Worm (Caenorhabditis elegans) whole organism, L4 larva: ENCODE measurements around the gene T04F3.1.

Source experiments
- ZK546.5 ChIP-seq, 2 experiments: sonication (generic microtip); optimal IDR thresholded peaks; 2 replicates each; lab custom pipeline; 2017; ENCODE audit warnings: missing biosample characterization in 2 of 2, missing genetic modification characterization in 2 of 2
- egl-27 ChIP-seq: sonication (generic microtip); optimal IDR thresholded peaks from 3 replicates; lab custom pipeline; 2017; ENCODE audit warnings: missing biosample characterization, missing genetic modification reagents, missing genetic modification characterization
- gei-8 ChIP-seq: fragments of 200-800 bp; sonication (Bioruptor generic); optimal IDR thresholded peaks from 2 replicates; lab custom pipeline; 2018; ENCODE audit warnings: mild to moderate bottlenecking, missing genetic modification characterization, missing compliant biosample characterization
- nhr-11 ChIP-seq: fragments of 150-350 bp; optimal IDR thresholded peaks from 2 replicates; lab custom pipeline; 2014; ENCODE audit warnings: missing biosample characterization, missing genetic modification characterization
- pha-4 ChIP-seq, 2 experiments: fragments of 150-350 bp in 1 of 2; fragments of 200-800 bp in 1 of 2; sonication (Bioruptor generic) in 1 of 2; IDR thresholded peaks in 1 of 2; optimal IDR thresholded peaks in 1 of 2; 2 replicates each; pipeline versions ENCODE4 v1.3.6 to Lab custom; 2014 to 2022; ENCODE audit warnings: missing genetic modification characterization in 2 of 2, missing genetic modification reagents in 2 of 2, missing biosample characterization in 1 of 2, missing compliant biosample characterization in 1 of 2
- rbr-2 ChIP-seq: sonication (generic microtip); optimal IDR thresholded peaks from 2 replicates; lab custom pipeline; 2016; ENCODE audit warnings: missing genotype, missing genetic modification characterization, missing compliant biosample characterization

DNA sequence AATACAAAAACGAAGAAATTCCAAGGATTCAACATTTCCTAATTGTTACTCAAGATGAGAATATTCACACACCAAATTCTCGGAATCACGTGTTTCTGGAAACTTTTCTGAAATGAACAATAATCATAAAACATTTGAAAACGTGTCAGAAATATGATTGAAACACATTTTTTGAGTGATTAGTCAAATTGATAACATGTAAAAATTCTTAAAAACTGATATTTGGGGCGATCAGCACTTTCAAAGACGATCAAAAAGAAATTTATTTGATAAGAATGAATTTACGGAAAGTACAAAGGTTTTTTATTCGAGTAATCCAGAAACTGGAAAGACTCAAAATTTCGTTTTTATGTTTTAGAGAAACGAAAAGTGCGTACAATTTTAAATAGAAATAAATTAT is 24.1 kb upstream of the T04F3.1 start, which contains the start of gene tre-3:
- no peak for TF ChIP-seq egl-27 (tag; lab: Kevin White, UChicago)
- TF ChIP-seq rbr-2: no peak
- TF ChIP-seq pha-4 (GFP tag; IDR thresholded peaks at IDR 0.05; lab: Robert Waterston, UW): no peak
- TF ChIP-seq pha-4 (tag; optimal IDR thresholded peaks at IDR 0.05; lab: Kevin White, UChicago): no peak
- TF ChIP-seq nhr-11 (tag; lab: Kevin White, UChicago): no peak
- no peak for TF ChIP-seq ZK546.5 (tag; optimal IDR thresholded peaks at IDR 0.05; lab: Kevin White, UChicago)
- no peak for TF ChIP-seq gei-8
